Fruit fly (Drosophila melanogaster): ENCODE measurements around the gene CG33978.

The CG33978 gene

dm6 chr4:179062-179919 lies 3.9 kb upstream of the CG33978 start, which contains the start of gene Arl4:
TSS of gene Arl4 (minus strand) at chr4:179389.
- no peak for TF ChIP-seq Bgb (GFP tag; IDR thresholded peaks at IDR 0.05; ENCODE audit: partially characterized antibody)
- no peak for TF ChIP-seq hb (GFP tag; IDR thresholded peaks at IDR 0.05; ENCODE audit: partially characterized antibody)
- TF ChIP-seq Med (GFP tag) = peak; percentile 65
- peak; percentile 98 for TF ChIP-seq CG7357 (GFP tag; IDR thresholded peaks at IDR 0.05)
- no peak for TF ChIP-seq sd (tag; optimal IDR thresholded peaks at IDR 0.05)
- peak; percentile 59; the same call in 2 of the 3 replicates for TF ChIP-seq CG2199 (GFP tag; IDR thresholded peaks at IDR 0.05)
- no peak for TF ChIP-seq CG11504 (tag; optimal IDR thresholded peaks at IDR 0.05)
- peak; percentile 63 for TF ChIP-seq Ets97D (GFP tag; optimal IDR thresholded peaks at IDR 0.05)
- 0 out of 3 replicates have a peak, but pooled peaks have one; percentile 11 for TF ChIP-seq CG11695 (GFP tag; IDR thresholded peaks at IDR 0.05)
- TF ChIP-seq CG14014 (GFP tag; IDR thresholded peaks at IDR 0.05) = 0 out of 2 replicates have a peak, but pooled peaks have one; percentile 19
- TF ChIP-seq CG8089 (GFP tag; optimal IDR thresholded peaks at IDR 0.05) = peak; percentile 57
- TF ChIP-seq CG8290 (GFP tag; optimal IDR thresholded peaks at IDR 0.05) = peak; percentile 78
- TF ChIP-seq CG8290 (tag; optimal IDR thresholded peaks at IDR 0.05) = peak; percentile 69 to 92
- no peak for TF ChIP-seq Lpt (GFP tag; optimal IDR thresholded peaks at IDR 0.05)
- no peak for TF ChIP-seq CG5953 (GFP tag; IDR thresholded peaks at IDR 0.05)
- TF ChIP-seq ab (GFP tag; optimal IDR thresholded peaks at IDR 0.05) = no peak
- peak in 1 of 2 experiments; percentile 80 for TF ChIP-seq Dfd (GFP tag; optimal IDR thresholded peaks at IDR 0.05)
- peak; percentile 5 for TF ChIP-seq CG30403 (GFP tag; optimal IDR thresholded peaks at IDR 0.05)
- TF ChIP-seq CG4617 (GFP tag; optimal IDR thresholded peaks at IDR 0.05; ENCODE audit: borderline replicate concordance) = peak; percentile 86
- peak; percentile 87 for TF ChIP-seq pfk (GFP tag; optimal IDR thresholded peaks at IDR 0.05)
- TF ChIP-seq wek (GFP tag; optimal IDR thresholded peaks at IDR 0.05) = peak; percentile 30
- TF ChIP-seq CG1024 (GFP tag; IDR thresholded peaks at IDR 0.05) = peak; percentile 99
- peak; percentile 63 for TF ChIP-seq BEAF-32 (GFP tag; optimal IDR thresholded peaks at IDR 0.05)
- TF ChIP-seq CG2712 (tag; optimal IDR thresholded peaks at IDR 0.05) = peak; percentile 3
- TF ChIP-seq CG4424 (GFP tag; optimal IDR thresholded peaks at IDR 0.05) = no peak
- TF ChIP-seq CG17802 (tag; optimal IDR thresholded peaks at IDR 0.05) = peak; percentile 98
- peak; percentile 56 for TF ChIP-seq CG14710 (tag; optimal IDR thresholded peaks at IDR 0.05)
- peak; percentile 31 for TF ChIP-seq MBD-R2 (GFP tag; IDR thresholded peaks at IDR 0.05)
- peak; percentile 45 for TF ChIP-seq CG13624 (GFP tag; optimal IDR thresholded peaks at IDR 0.05)
- TF ChIP-seq CG2116 (GFP tag; optimal IDR thresholded peaks at IDR 0.05) = peak; percentile 51
- peak; percentile 8 for TF ChIP-seq CG3065 (GFP tag; optimal IDR thresholded peaks at IDR 0.05)
- TF ChIP-seq HmgZ (tag; optimal IDR thresholded peaks at IDR 0.05) = peak; percentile 60
- peak; percentile 22 for TF ChIP-seq Fer3 (tag; optimal IDR thresholded peaks at IDR 0.05)
- TF ChIP-seq Sry-δ (GFP tag; optimal IDR thresholded peaks at IDR 0.05) = peak; percentile 65
- TF ChIP-seq dpn (GFP tag; optimal IDR thresholded peaks at IDR 0.05) = peak; percentile 8 to 11
- peak; percentile 72 for TF ChIP-seq CG13894 (tag; optimal IDR thresholded peaks at IDR 0.05)
- TF ChIP-seq MESR4 (GFP tag; optimal IDR thresholded peaks at IDR 0.05) = peak; percentile 75
- TF ChIP-seq Dip3 (GFP tag; optimal IDR thresholded peaks at IDR 0.05) = peak; percentile 16
- TF ChIP-seq Fer2 (tag; optimal IDR thresholded peaks at IDR 0.05) = peak; percentile 8
- no peak for TF ChIP-seq CG1529 (GFP tag; optimal IDR thresholded peaks at IDR 0.05)
- peak; percentile 97 for TF ChIP-seq CG30020 (tag; optimal IDR thresholded peaks at IDR 0.05)
- peak; percentile 47 for TF ChIP-seq Sry-β (GFP tag; optimal IDR thresholded peaks at IDR 0.05)
- TF ChIP-seq phol (tag; optimal IDR thresholded peaks at IDR 0.05) = peak; percentile 67
- peak; percentile 94 for TF ChIP-seq Ets65A (GFP tag)
- TF ChIP-seq zen (tag; optimal IDR thresholded peaks at IDR 0.05) = peak; percentile 48
- peak; percentile 41 for TF ChIP-seq Myb (GFP tag; optimal IDR thresholded peaks at IDR 0.05)
- peak; percentile 87 for TF ChIP-seq pzg (GFP tag; optimal IDR thresholded peaks at IDR 0.05)
- no peak for TF ChIP-seq CG9932 (GFP tag; IDR thresholded peaks at IDR 0.05)
- TF ChIP-seq Lhr (GFP tag; optimal IDR thresholded peaks at IDR 0.05) = peak; percentile 69

Measured in whole organism, embryonic.